Worm (Caenorhabditis elegans) whole organism, L3 larva: ENCODE measurements around the gene K11H3.5.

Experiments
- aly-2 ChIP-seq: fragments of 150-350 bp; optimal IDR thresholded peaks from 2 replicates; lab custom pipeline; 2014; ENCODE audit warnings: missing biosample characterization, missing genetic modification characterization
- ama-1 ChIP-seq: fragments of 150-350 bp; optimal IDR thresholded peaks from 2 replicates; lab custom pipeline; 2018
- elt-1 ChIP-seq: fragments of 150-350 bp; optimal IDR thresholded peaks from 2 replicates; lab custom pipeline; 2014; ENCODE audit warnings: missing biosample characterization, missing genetic modification characterization
- fkh-10 ChIP-seq: sonication (generic microtip); optimal IDR thresholded peaks from 2 replicates; lab custom pipeline; 2017; ENCODE audit warnings: missing biosample characterization, missing genetic modification reagents, missing genetic modification characterization
- fos-1 ChIP-seq: fragments of 150-350 bp; optimal IDR thresholded peaks from 2 replicates; lab custom pipeline; 2014; ENCODE audit warnings: missing biosample characterization, missing genetic modification characterization
- jun-1 ChIP-seq: fragments of 150-350 bp; optimal IDR thresholded peaks from 2 replicates; lab custom pipeline; 2014; ENCODE audit warnings: missing biosample characterization, missing genetic modification reagents, missing genetic modification characterization
- mdl-1 ChIP-seq: fragments of 150-350 bp; optimal IDR thresholded peaks from 2 replicates; lab custom pipeline; 2014; ENCODE audit warnings: missing biosample characterization, missing genetic modification characterization
- nhr-12 ChIP-seq: fragments of 150-350 bp; optimal IDR thresholded peaks from 2 replicates; lab custom pipeline; 2014; ENCODE audit warnings: missing biosample characterization, missing genetic modification characterization
- snpc-4 ChIP-seq: fragments of 150-350 bp; optimal IDR thresholded peaks from 2 replicates; lab custom pipeline; 2014; ENCODE audit warnings: missing biosample characterization, missing genetic modification characterization

- TF ChIP-seq fos-1 (tag; lab: Kevin White, UChicago) (no peak), snpc-4 (no peak), aly-2 (tag; lab: Kevin White, UChicago) (no peak), fkh-10 (GFP tag; lab: Kevin White, UChicago) (no peak), mdl-1 (tag; lab: Kevin White, UChicago) (no peak), ama-1 (lab: Kevin White, UChicago) (peak; percentile 50), nhr-12 (tag; lab: Kevin White, UChicago) (no peak), jun-1 (tag; lab: Kevin White, UChicago) (no peak), elt-1 (tag; lab: Kevin White, UChicago) (no peak)
These were observed 41.5 kb upstream of the K11H3.5 start for ce11 chrIII:9802045-9802444.
